Fruit fly (Drosophila melanogaster): ENCODE results near the gene CG4116.

CG4116 gene

DNA sequence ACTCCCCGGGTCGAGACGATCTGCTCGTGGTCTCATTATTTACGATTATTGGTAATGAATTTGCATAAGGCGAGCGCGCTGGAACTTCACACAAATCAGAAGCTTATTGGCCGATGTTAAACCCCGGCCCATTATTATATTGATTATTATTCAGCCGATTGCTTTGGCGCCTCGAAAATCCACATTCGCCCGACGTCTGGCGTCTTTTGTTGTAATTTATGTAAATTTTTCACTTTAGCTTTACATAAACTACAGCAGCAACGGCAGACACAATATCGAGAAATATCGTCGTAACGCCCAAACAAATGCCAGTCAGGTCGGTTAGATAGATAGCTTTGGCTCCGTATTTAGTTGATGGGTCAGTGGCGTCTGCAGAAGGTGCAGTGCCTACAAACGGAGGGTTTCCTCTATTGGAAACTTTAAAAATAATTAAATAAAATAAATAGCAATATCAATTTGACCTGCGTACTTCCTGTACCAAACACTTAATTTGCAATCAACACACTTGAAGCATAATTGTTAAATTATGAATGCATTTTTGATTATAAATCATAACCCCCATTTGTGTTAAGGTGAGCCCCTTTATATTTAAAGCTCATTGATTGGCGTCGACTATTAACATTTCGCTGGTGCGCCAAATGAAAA lies 47.9 kb downstream of the CG4116 start (continued):
- TF ChIP-seq Sry-δ (GFP tag; optimal IDR thresholded peaks at IDR 0.05) = no peak
- TF ChIP-seq Xbp1 (GFP tag; optimal IDR thresholded peaks at IDR 0.05) = peak; percentile 54
- TF ChIP-seq lbe (GFP tag; optimal IDR thresholded peaks at IDR 0.05) = no peak
- peak; percentile 45 for TF ChIP-seq CG30403 (GFP tag; optimal IDR thresholded peaks at IDR 0.05)
- TF ChIP-seq CG6813 (GFP tag; optimal IDR thresholded peaks at IDR 0.05) = no peak
- no peak for TF ChIP-seq Dp (GFP tag; optimal IDR thresholded peaks at IDR 0.05)
- no peak for TF ChIP-seq Atf3 (GFP tag; optimal IDR thresholded peaks at IDR 0.05)
- no peak for TF ChIP-seq kni (GFP tag; optimal IDR thresholded peaks at IDR 0.05)
- no peak for TF ChIP-seq HmgZ (tag; optimal IDR thresholded peaks at IDR 0.05)
- TF ChIP-seq CG17186 (GFP tag; optimal IDR thresholded peaks at IDR 0.05) = no peak
- TF ChIP-seq Mad (GFP tag; optimal IDR thresholded peaks at IDR 0.05) = no peak
- TF ChIP-seq Camta (GFP tag; optimal IDR thresholded peaks at IDR 0.05) = no peak
- no peak for TF ChIP-seq sima (GFP tag; optimal IDR thresholded peaks at IDR 0.05)
- peak; percentile 60 for TF ChIP-seq CG14014 (GFP tag; IDR thresholded peaks at IDR 0.05)
- no peak for TF ChIP-seq Max (GFP tag; optimal IDR thresholded peaks at IDR 0.05)
- no peak for TF ChIP-seq maf-S (GFP tag; optimal IDR thresholded peaks at IDR 0.05)
- no peak for TF ChIP-seq CG13123 (GFP tag; optimal IDR thresholded peaks at IDR 0.05)
- peak; percentile 69 for TF ChIP-seq Fer1 (GFP tag; optimal IDR thresholded peaks at IDR 0.05)
- TF ChIP-seq Hand (GFP tag; optimal IDR thresholded peaks at IDR 0.05) = no peak
- no peak for TF ChIP-seq CG11085 (GFP tag; IDR thresholded peaks at IDR 0.05)
- peak; percentile 14 for TF ChIP-seq salm (tag; optimal IDR thresholded peaks at IDR 0.05)
- peak; percentile 66 for TF ChIP-seq al (GFP tag; IDR thresholded peaks at IDR 0.05)
- no peak for TF ChIP-seq nerfin-2 (GFP tag; IDR thresholded peaks at IDR 0.05; ENCODE audit: partially characterized antibody)
- TF ChIP-seq CG10267 (tag; optimal IDR thresholded peaks at IDR 0.05) = peak; percentile 23
- TF ChIP-seq h (optimal IDR thresholded peaks at IDR 0.05) = no peak
- TF ChIP-seq CG11398 (GFP tag; optimal IDR thresholded peaks at IDR 0.05) = no peak
- peak; percentile 43; the same call in 1 of the 2 replicates for TF ChIP-seq ranshi (GFP tag; IDR thresholded peaks at IDR 0.05)
- TF ChIP-seq fd102C (GFP tag; optimal IDR thresholded peaks at IDR 0.05) = no peak
- peak; percentile 32 for TF ChIP-seq CG2120 (GFP tag; optimal IDR thresholded peaks at IDR 0.05)
- TF ChIP-seq CG43689 (GFP tag; IDR thresholded peaks at IDR 0.05) = 0 out of 2 replicates have a peak, but pooled peaks have one; percentile 38
- no peak for TF ChIP-seq Neu2 (GFP tag; optimal IDR thresholded peaks at IDR 0.05; ENCODE audit: borderline replicate concordance)
- TF ChIP-seq CG10979 (tag; optimal IDR thresholded peaks at IDR 0.05) = peak; percentile 15
- peak; percentile 16 for TF ChIP-seq tio (GFP tag; optimal IDR thresholded peaks at IDR 0.05)
- TF ChIP-seq CG8924 (tag; optimal IDR thresholded peaks at IDR 0.05) = peak; percentile 52
- TF ChIP-seq Hr3 (GFP tag; optimal IDR thresholded peaks at IDR 0.05) = peak; percentile 37
- TF ChIP-seq NK7.1 (GFP tag; optimal IDR thresholded peaks at IDR 0.05) = no peak
- TF ChIP-seq slou (GFP tag; optimal IDR thresholded peaks at IDR 0.05) = no peak
- TF ChIP-seq ap (GFP tag; IDR thresholded peaks at IDR 0.05) = peak; percentile 23; the same call in 1 of the 2 replicates
- TF ChIP-seq CG33557 (GFP tag; optimal IDR thresholded peaks at IDR 0.05) = no peak
- TF ChIP-seq nmo (GFP tag; optimal IDR thresholded peaks at IDR 0.05) = peak; percentile 45
- TF ChIP-seq CG2875 (GFP tag; optimal IDR thresholded peaks at IDR 0.05) = no peak
- TF ChIP-seq unc-4 (GFP tag; IDR thresholded peaks at IDR 0.05; ENCODE audit: partially characterized antibody) = no peak
- peak; percentile 49 for TF ChIP-seq CG12391 (tag; optimal IDR thresholded peaks at IDR 0.05)
- peak; percentile 43 for TF ChIP-seq CG18599 (GFP tag; optimal IDR thresholded peaks at IDR 0.05)
- peak; percentile 64 for TF ChIP-seq lab (GFP tag; optimal IDR thresholded peaks at IDR 0.05)
- TF ChIP-seq CG30431 (GFP tag; optimal IDR thresholded peaks at IDR 0.05) = peak; percentile 10
- peak; percentile 15 for TF ChIP-seq CG8281 (tag; optimal IDR thresholded peaks at IDR 0.05)
- TF ChIP-seq tll (GFP tag; optimal IDR thresholded peaks at IDR 0.05) = no peak
- TF ChIP-seq her (GFP tag; optimal IDR thresholded peaks at IDR 0.05) = no peak
- no peak for TF ChIP-seq shn (GFP tag; optimal IDR thresholded peaks at IDR 0.05)
